Fruit fly (Drosophila melanogaster) S2 (cell line): Measurements from ENCODE around the gene CG15365.

ENCODE experiments used
- CG8478 ChIP-seq: fragments of >200 bp; optimal IDR thresholded peaks from 2 replicates; lab custom pipeline; 2018
- CTCF ChIP-seq, 2 experiments: fragments of >200 bp; optimal IDR thresholded peaks; 2 replicates each; lab custom pipeline; 2018

dm6 chrX:9061299-9061698 lies 6.5 kb downstream of the CG15365 start:
- TF ChIP-seq CG8478 (lab: Kevin White, UChicago) = no peak
- TF ChIP-seq CTCF (optimal IDR thresholded peaks at IDR 0.05; lab: Kevin White, UChicago) = no peak
